Worm (Caenorhabditis elegans): ENCODE results near the gene pst-2.
A peak's percentile ranks its signal among the peaks of the same experiment; 100 is the strongest.

The pst-2 gene

DNA sequence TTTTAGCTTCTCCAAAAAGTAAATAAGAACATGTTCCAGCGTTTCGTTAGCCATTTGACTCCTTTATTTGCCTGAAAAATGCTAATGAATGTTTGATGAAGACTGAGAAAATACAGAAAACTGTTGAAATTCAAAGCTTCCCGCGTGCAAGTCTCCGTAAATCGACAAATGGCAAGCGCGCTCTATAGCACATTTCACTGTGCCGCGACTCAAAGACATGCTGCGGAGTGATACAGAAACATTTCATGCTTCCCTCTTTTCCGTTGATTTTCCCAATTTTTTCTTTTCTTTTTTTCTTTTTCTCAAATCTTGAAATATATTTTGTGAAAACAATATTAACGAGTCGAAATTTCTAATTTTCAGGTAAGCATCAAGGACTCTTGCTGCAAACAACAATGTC lies 1.3 kb upstream of the pst-2 start, which contains the start of the genes ska-3 and rps-12 (continued):
- no peak for TF ChIP-seq fax-1 (tag; optimal IDR thresholded peaks at IDR 0.05)
- peak; percentile 64 for TF ChIP-seq ceh-30 (tag; optimal IDR thresholded peaks at IDR 0.05)
- peak; percentile 87 for TF ChIP-seq rnt-1 (tag; optimal IDR thresholded peaks at IDR 0.05)
- no peak for TF ChIP-seq ceh-22 (tag; optimal IDR thresholded peaks at IDR 0.05)
- no peak for TF ChIP-seq sox-4 (tag; optimal IDR thresholded peaks at IDR 0.05)
- TF ChIP-seq ceh-19 (GFP tag; optimal IDR thresholded peaks at IDR 0.05) = no peak
- TF ChIP-seq pros-1 (tag; optimal IDR thresholded peaks at IDR 0.05) = peak; percentile 74
- peak; percentile 94 for TF ChIP-seq ceh-18 (tag; optimal IDR thresholded peaks at IDR 0.05)
- peak; percentile 43 for TF ChIP-seq hlh-8 (tag; optimal IDR thresholded peaks at IDR 0.05)
- peak; percentile 82 for TF ChIP-seq ceh-48 (tag; optimal IDR thresholded peaks at IDR 0.05)
- TF ChIP-seq pag-3 (tag; optimal IDR thresholded peaks at IDR 0.05; ENCODE audit: borderline replicate concordance) = no peak
- TF ChIP-seq hlh-30 (tag; optimal IDR thresholded peaks at IDR 0.05; ENCODE audit: insufficient read depth) = peak; percentile 70
- TF ChIP-seq unc-86 (tag; optimal IDR thresholded peaks at IDR 0.05) = peak; percentile 74
- TF ChIP-seq gmeb-2 (tag; optimal IDR thresholded peaks at IDR 0.05) = no peak
- no peak for TF ChIP-seq ceh-9 (tag; optimal IDR thresholded peaks at IDR 0.05)
- peak; percentile 78 for TF ChIP-seq ztf-16 (tag; optimal IDR thresholded peaks at IDR 0.05)
- TF ChIP-seq F13H6.1 (tag; optimal IDR thresholded peaks at IDR 0.05) = peak; percentile 21
- peak; percentile 52 for TF ChIP-seq K09A11.1 (tag; optimal IDR thresholded peaks at IDR 0.05; ENCODE audit: insufficient read depth)
- TF ChIP-seq lin-11 (tag; optimal IDR thresholded peaks at IDR 0.05) = no peak
- no peak for TF ChIP-seq unc-3 (GFP tag; conservative IDR thresholded peaks at IDR 0.05)
- peak; percentile 56 for TF ChIP-seq unc-3 (tag; optimal IDR thresholded peaks at IDR 0.05)
- TF ChIP-seq pha-2 (tag; optimal IDR thresholded peaks at IDR 0.05) = peak; percentile 55
- TF ChIP-seq ahr-1 (tag; optimal IDR thresholded peaks at IDR 0.05) = no peak

DNA sequence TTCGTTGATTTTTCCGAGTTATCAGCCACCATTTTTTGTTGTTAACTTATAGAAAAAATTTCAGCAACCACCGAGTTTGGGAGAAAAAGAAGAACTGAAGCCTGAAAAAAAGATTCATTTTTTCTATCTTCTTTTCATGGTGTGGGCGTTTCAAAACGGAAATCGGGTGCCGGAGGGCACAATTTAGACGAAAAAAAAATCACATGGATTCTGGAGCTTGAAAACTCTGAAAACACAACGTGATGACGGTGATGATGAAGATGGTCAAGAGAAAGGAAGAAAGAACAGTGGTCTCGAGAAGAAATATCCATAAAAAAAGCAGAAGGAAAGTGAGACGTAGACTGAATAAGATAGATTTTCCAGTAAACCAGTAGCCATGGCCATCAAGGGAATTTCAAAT lies 3.8 kb downstream of the pst-2 start, which contains the start of gene rcan-1:
rcan-1 (minus strand) TSS at position 101 of the 400 bp plus-strand sequence.
- TF ChIP-seq fax-1 (tag; optimal IDR thresholded peaks at IDR 0.05) = no peak
- no peak for TF ChIP-seq ets-4 (tag; optimal IDR thresholded peaks at IDR 0.05)
- TF ChIP-seq ceh-14 (tag; optimal IDR thresholded peaks at IDR 0.05) = no peak
- no peak for TF ChIP-seq unc-3 (GFP tag; conservative IDR thresholded peaks at IDR 0.05)
- no peak for TF ChIP-seq unc-3 (tag; optimal IDR thresholded peaks at IDR 0.05)
- no peak for TF ChIP-seq pax-1 (tag; optimal IDR thresholded peaks at IDR 0.05)
- TF ChIP-seq ceh-48 (tag; optimal IDR thresholded peaks at IDR 0.05) = no peak
- no peak for TF ChIP-seq pha-2 (tag; optimal IDR thresholded peaks at IDR 0.05)
- no peak for TF ChIP-seq zip-5 (tag; optimal IDR thresholded peaks at IDR 0.05)
- TF ChIP-seq F13H6.1 (tag; optimal IDR thresholded peaks at IDR 0.05) = no peak
- no peak for TF ChIP-seq eyg-1 (tag; optimal IDR thresholded peaks at IDR 0.05)
- no peak for TF ChIP-seq hlh-6 (tag; optimal IDR thresholded peaks at IDR 0.05)
- TF ChIP-seq ceh-22 (tag; optimal IDR thresholded peaks at IDR 0.05) = no peak
- no peak for TF ChIP-seq unc-86 (tag; optimal IDR thresholded peaks at IDR 0.05)
- TF ChIP-seq C08G9.2 (tag; optimal IDR thresholded peaks at IDR 0.05) = no peak
- no peak for TF ChIP-seq sdc-2 (tag; optimal IDR thresholded peaks at IDR 0.05)
- TF ChIP-seq pat-9 (tag; optimal IDR thresholded peaks at IDR 0.05) = no peak

DNA sequence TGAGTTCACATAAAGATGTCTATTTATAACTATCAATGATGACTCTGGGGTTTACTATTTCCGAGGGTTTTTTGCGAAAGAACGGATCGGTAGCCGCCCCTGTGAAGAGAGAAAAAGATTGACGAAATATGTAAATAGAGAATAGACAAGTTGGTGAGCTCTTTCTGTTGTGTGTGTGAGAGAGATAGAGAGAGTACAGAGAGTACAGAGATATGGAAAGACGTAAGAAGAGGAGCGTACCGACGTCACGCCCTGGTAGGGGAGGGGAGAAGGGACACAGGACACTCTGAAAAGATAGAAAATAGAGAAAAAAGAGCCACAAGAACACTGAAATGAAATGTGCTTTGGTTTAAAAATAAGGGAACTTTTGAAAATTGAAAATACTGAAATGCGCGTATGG lies 8.0 kb downstream of the pst-2 start:
- TF ChIP-seq ceh-2 (tag; optimal IDR thresholded peaks at IDR 0.05) (peak; percentile 25), dve-1 (tag; optimal IDR thresholded peaks at IDR 0.05) (no peak), ceh-18 (tag; optimal IDR thresholded peaks at IDR 0.05) (peak; percentile 31), ceh-31 (tag; optimal IDR thresholded peaks at IDR 0.05) (peak; percentile 24), elt-2 (tag; optimal IDR thresholded peaks at IDR 0.05) (no peak), ceh-14 (tag; optimal IDR thresholded peaks at IDR 0.05) (peak; percentile 20), ceh-48 (tag; optimal IDR thresholded peaks at IDR 0.05) (no peak), ahr-1 (tag; optimal IDR thresholded peaks at IDR 0.05) (no peak), nfya-1 (tag; optimal IDR thresholded peaks at IDR 0.05) (peak; percentile 32), tbx-2 (tag; optimal IDR thresholded peaks at IDR 0.05) (peak; percentile 50), ets-4 (tag; optimal IDR thresholded peaks at IDR 0.05) (peak; percentile 36), ceh-34 (tag; optimal IDR thresholded peaks at IDR 0.05) (peak; percentile 29), odd-2 (tag; optimal IDR thresholded peaks at IDR 0.05) (no peak), unc-42 (tag; optimal IDR thresholded peaks at IDR 0.05) (no peak)
